Worm (Caenorhabditis elegans) whole organism, early embryonic: ENCODE results near the gene C01G10.4.
"Not testable (repeated sequence)": the region's sequence is repeated elsewhere in the genome, so short reads cannot be mapped to it uniquely, and the experiment has no call there.

Experiments used
- B0310.2 ChIP-seq: sonication (generic microtip); optimal IDR thresholded peaks from 2 replicates; lab custom pipeline; 2016; ENCODE audit warnings: mild to moderate bottlenecking, missing genetic modification characterization, missing compliant biosample characterization
- F13C5.2 ChIP-seq: sonication (generic microtip); optimal IDR thresholded peaks from 2 replicates; lab custom pipeline; 2017; ENCODE audit warnings: mild to moderate bottlenecking, missing genetic modification characterization, inconsistent platforms, missing compliant biosample characterization
- aly-1 ChIP-seq: sonication (generic microtip); optimal IDR thresholded peaks from 2 replicates; lab custom pipeline; 2016; ENCODE audit warnings: missing genetic modification characterization, missing compliant biosample characterization
- ama-1 ChIP-seq: fragments of 150-350 bp; optimal IDR thresholded peaks from 2 replicates; lab custom pipeline; 2014
- ceh-13 ChIP-seq: fragments of 200-800 bp; sonication (Bioruptor generic); optimal IDR thresholded peaks from 2 replicates; lab custom pipeline; 2018; ENCODE audit warnings: mild to moderate bottlenecking, missing genetic modification characterization, missing compliant biosample characterization
- ceh-36 ChIP-seq: sonication (generic microtip); optimal IDR thresholded peaks from 2 replicates; lab custom pipeline; 2016; ENCODE audit warnings: missing genetic modification characterization, inconsistent platforms, missing compliant biosample characterization
- ets-7 ChIP-seq: sonication (generic microtip); optimal IDR thresholded peaks from 2 replicates; lab custom pipeline; 2016; ENCODE audit warnings: missing genotype, missing genetic modification characterization, missing compliant biosample characterization
- flt-1 ChIP-seq: fragments of 200-800 bp; sonication (Bioruptor generic); IDR thresholded peaks from 2 replicates; pipeline ENCODE4 v1.3.6; 2022; ENCODE audit warnings: missing genetic modification characterization, missing compliant biosample characterization
- hmbx-1 ChIP-seq: sonication (generic microtip); optimal IDR thresholded peaks from 2 replicates; lab custom pipeline; 2016; ENCODE audit warnings: mild to moderate bottlenecking, missing genetic modification characterization, missing compliant biosample characterization
- hmg-4 ChIP-seq: fragments of 200-800 bp; sonication (Bioruptor generic); optimal IDR thresholded peaks from 2 replicates; lab custom pipeline; 2018; ENCODE audit warnings: mild to moderate bottlenecking, missing genetic modification characterization, missing compliant biosample characterization
- hnd-1 ChIP-seq: sonication (generic microtip); optimal IDR thresholded peaks from 2 replicates; lab custom pipeline; 2016; ENCODE audit warnings: missing genetic modification characterization, missing compliant biosample characterization
- pes-1 ChIP-seq: fragments of 200-800 bp; sonication (Bioruptor generic); IDR thresholded peaks from 2 replicates; pipeline ENCODE4 v1.3.6; 2022; ENCODE audit warnings: missing genetic modification reagents, missing genetic modification characterization, missing compliant biosample characterization
- scrt-1 ChIP-seq: fragments of 200-800 bp; sonication (Bioruptor generic); IDR thresholded peaks from 2 replicates; pipeline ENCODE4 v1.3.6; 2022; ENCODE audit warnings: missing genetic modification characterization, missing compliant biosample characterization
- sea-1 ChIP-seq: fragments of 200-800 bp; sonication (Bioruptor generic); conservative IDR thresholded peaks from 2 replicates; pipeline ENCODE4 v1.3.6; 2022; ENCODE audit warnings: missing genetic modification characterization, missing compliant biosample characterization
- tbx-11 ChIP-seq: fragments of 200-800 bp; sonication (Bioruptor generic); IDR thresholded peaks from 2 replicates; pipeline ENCODE4 v1.3.6; 2022; ENCODE audit warnings: missing genetic modification characterization, missing compliant biosample characterization
- tbx-37 ChIP-seq: fragments of 200-800 bp; sonication (Bioruptor generic); conservative IDR thresholded peaks from 2 replicates; pipeline ENCODE4 v1.3.6; 2022; ENCODE audit warnings: missing genetic modification reagents, missing genetic modification characterization, missing compliant biosample characterization
- tra-4 ChIP-seq: sonication (generic microtip); optimal IDR thresholded peaks from 2 replicates; lab custom pipeline; 2017; ENCODE audit warnings: missing genetic modification characterization, missing compliant biosample characterization

Gene C01G10.4

DNA sequence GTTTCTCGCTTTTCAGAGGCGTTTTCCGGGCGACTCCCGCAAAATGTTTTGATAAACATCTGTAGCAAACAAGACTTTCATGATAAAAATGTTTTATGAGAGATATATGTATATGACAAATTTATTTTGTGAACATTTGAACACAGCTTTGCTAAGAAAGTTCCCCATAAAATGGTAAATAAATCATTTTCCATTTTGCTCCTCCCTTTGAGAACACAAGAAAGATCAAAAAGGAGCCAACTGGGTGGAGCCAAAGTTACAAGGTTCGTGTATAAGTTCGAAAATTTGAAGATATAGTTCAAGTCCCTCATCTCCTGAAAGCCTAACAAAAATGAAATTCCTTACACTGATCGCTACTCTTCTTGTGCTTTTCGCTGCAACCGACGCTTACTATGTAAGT lies 917 bp downstream of the C01G10.4 start, which contains the start of gene C01G10.17:
TSS of gene C01G10.17 (plus strand) at position 301 of the 400 bp plus-strand sequence.
- TF ChIP-seq B0310.2 (tag; lab: Kevin White, UChicago) (no peak), hmg-4 (no peak), hmbx-1 (no peak), sea-1 (GFP tag; lab: Robert Waterston, UW) (no peak), scrt-1 (GFP tag; lab: Robert Waterston, UW) (no peak), F13C5.2 (tag; lab: Kevin White, UChicago) (no peak), hnd-1 (tag; lab: Kevin White, UChicago) (no peak), ceh-36 (tag; lab: Kevin White, UChicago) (no peak), ceh-13 (GFP tag; lab: Kevin White, UChicago) (no peak), tbx-37 (GFP tag; lab: Robert Waterston, UW) (no peak), tra-4 (tag; lab: Kevin White, UChicago) (no peak), pes-1 (GFP tag; lab: Robert Waterston, UW) (no peak), ama-1 (lab: Kevin White, UChicago) (no peak), flt-1 (no peak), aly-1 (no peak), ets-7 (tag; lab: Kevin White, UChicago) (no peak), tbx-11 (GFP tag; lab: Robert Waterston, UW) (no peak)

- TF ChIP-seq ceh-13 (GFP tag; lab: Kevin White, UChicago) (no peak), tbx-11 (GFP tag; lab: Robert Waterston, UW) (no peak), ets-7 (tag; lab: Kevin White, UChicago) (no peak), hmg-4 (no peak), scrt-1 (GFP tag; lab: Robert Waterston, UW) (no peak), tra-4 (tag; lab: Kevin White, UChicago) (no peak), sea-1 (GFP tag; lab: Robert Waterston, UW) (no peak), F13C5.2 (tag; lab: Kevin White, UChicago) (no peak), ceh-36 (tag; lab: Kevin White, UChicago) (no peak), ama-1 (lab: Kevin White, UChicago) (no peak), aly-1 (no peak)
Observed at ce11 chrV:15092666-15093065, 3.1 kb downstream of the C01G10.4 start, which contains the start of gene txt-12. TSS of gene txt-12 (plus strand) at chrV:15092966.

- no peak for TF ChIP-seq hnd-1 (tag; lab: Kevin White, UChicago)
- no peak for TF ChIP-seq tra-4 (tag; lab: Kevin White, UChicago)
- TF ChIP-seq tbx-11 (GFP tag; lab: Robert Waterston, UW): no peak
- no peak for TF ChIP-seq hmbx-1
- TF ChIP-seq tbx-37 (GFP tag; lab: Robert Waterston, UW): no peak
- TF ChIP-seq scrt-1 (GFP tag; lab: Robert Waterston, UW): no peak
- no peak for TF ChIP-seq ama-1 (lab: Kevin White, UChicago)
- no peak for TF ChIP-seq ets-7 (tag; lab: Kevin White, UChicago)
- no peak for TF ChIP-seq pes-1 (GFP tag; lab: Robert Waterston, UW)
- TF ChIP-seq aly-1: no peak
- TF ChIP-seq flt-1: no peak
- TF ChIP-seq ceh-36 (tag; lab: Kevin White, UChicago): no peak
Observed at ce11 chrV:15094749-15095148, 5.2 kb downstream of the C01G10.4 start, which contains the start of gene srx-78. TSS of gene srx-78 (plus strand) at chrV:15095049.

- TF ChIP-seq ets-7 (tag; lab: Kevin White, UChicago) (no peak), tbx-11 (GFP tag; lab: Robert Waterston, UW) (no peak), pes-1 (GFP tag; lab: Robert Waterston, UW) (no peak), tra-4 (tag; lab: Kevin White, UChicago) (no peak), ama-1 (lab: Kevin White, UChicago) (no peak), scrt-1 (GFP tag; lab: Robert Waterston, UW) (no peak), F13C5.2 (tag; lab: Kevin White, UChicago) (no peak), tbx-37 (GFP tag; lab: Robert Waterston, UW) (no peak), B0310.2 (tag; lab: Kevin White, UChicago) (no peak), ceh-36 (tag; lab: Kevin White, UChicago) (no peak), hmbx-1 (no peak), hnd-1 (tag; lab: Kevin White, UChicago) (no peak), aly-1 (no peak), hmg-4 (no peak), sea-1 (GFP tag; lab: Robert Waterston, UW) (no peak), ceh-13 (GFP tag; lab: Kevin White, UChicago) (no peak), flt-1 (no peak)
Observed at ce11 chrV:15099447-15099846, 9.9 kb downstream of the C01G10.4 start, which contains the start of gene C01G10.1. TSS of gene C01G10.1 (plus strand) at chrV:15099747.

DNA sequence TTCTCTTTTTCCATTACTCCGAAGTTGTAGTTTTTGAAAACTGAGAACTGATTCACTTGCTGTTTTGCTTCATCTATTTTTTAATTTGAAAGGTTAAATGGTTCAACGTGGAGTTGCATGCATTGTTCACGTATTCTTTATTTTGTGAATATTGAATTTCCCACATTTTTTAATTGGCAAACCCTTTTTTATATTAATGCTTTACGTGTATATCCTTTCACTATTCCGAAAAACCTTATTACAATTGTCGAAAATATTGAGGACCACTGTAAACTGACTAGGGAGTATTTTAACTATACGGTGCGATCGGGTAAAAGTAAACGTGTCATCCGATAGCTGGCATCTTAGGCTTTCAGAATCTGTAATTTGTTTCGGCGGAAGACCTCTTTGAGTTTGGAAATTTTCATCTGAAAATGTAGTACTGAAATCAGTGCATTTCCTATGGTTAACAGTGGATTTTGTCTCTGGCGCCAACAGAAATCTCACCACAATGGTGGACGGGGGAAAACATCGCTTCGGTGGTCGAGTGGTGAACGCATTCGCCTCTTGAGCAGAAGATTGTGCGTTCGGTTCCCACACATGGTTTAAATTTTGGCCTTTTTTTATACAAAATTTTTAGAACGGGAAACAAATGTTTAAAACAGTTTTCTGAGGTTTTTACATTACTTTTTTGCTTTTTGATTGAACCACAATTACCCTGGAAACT lies 16.5 kb downstream of the C01G10.4 start, which contains the start of gene C01G10.14:
TSS of gene C01G10.14 (minus strand) at position 51 of the 706 bp plus-strand sequence.
- TF ChIP-seq hmg-4; ama-1 (lab: Kevin White, UChicago); tbx-11 (GFP tag; lab: Robert Waterston, UW): not testable (repeated sequence)

- no peak for TF ChIP-seq hnd-1 (tag; lab: Kevin White, UChicago)
- TF ChIP-seq tbx-11 (GFP tag; lab: Robert Waterston, UW): no peak
- TF ChIP-seq tbx-37 (GFP tag; lab: Robert Waterston, UW): no peak
- no peak for TF ChIP-seq F13C5.2 (tag; lab: Kevin White, UChicago)
- no peak for TF ChIP-seq ceh-13 (GFP tag; lab: Kevin White, UChicago)
Observed at ce11 chrV:15109260-15109659, 19.7 kb downstream of the C01G10.4 start, which contains the start of gene Y75B12A.2. TSS of gene Y75B12A.2 (plus strand) at chrV:15109560.

DNA sequence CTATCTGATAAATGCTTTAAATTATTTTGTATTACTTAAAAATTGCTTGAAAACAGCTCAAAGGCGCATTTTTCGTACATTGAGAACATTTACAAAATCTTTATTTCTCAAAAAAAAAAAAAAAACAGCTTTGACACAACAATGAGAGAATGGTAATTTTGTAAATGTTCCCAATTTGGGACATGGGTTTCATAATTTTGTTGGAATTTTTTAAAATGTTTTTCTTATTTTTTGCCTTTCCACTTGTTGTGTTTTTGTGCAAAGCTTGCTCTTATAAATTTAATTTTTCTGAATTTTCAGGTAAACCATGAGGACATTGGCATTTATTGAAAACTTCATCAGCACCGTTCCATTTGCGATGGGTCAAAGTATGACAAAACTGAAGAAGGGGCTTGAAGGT lies 22.1 kb downstream of the C01G10.4 start, which contains the start of gene T01G5.7:
TSS of gene T01G5.7 (plus strand) at position 301 of the 400 bp plus-strand sequence.
- TF ChIP-seq flt-1 (no peak), pes-1 (GFP tag; lab: Robert Waterston, UW) (no peak), ceh-13 (GFP tag; lab: Kevin White, UChicago) (no peak), ceh-36 (tag; lab: Kevin White, UChicago) (no peak), ets-7 (tag; lab: Kevin White, UChicago) (no peak), aly-1 (no peak), hmg-4 (no peak), F13C5.2 (tag; lab: Kevin White, UChicago) (no peak), tra-4 (tag; lab: Kevin White, UChicago) (no peak), ama-1 (lab: Kevin White, UChicago) (no peak), tbx-37 (GFP tag; lab: Robert Waterston, UW) (no peak), B0310.2 (tag; lab: Kevin White, UChicago) (no peak), sea-1 (GFP tag; lab: Robert Waterston, UW) (no peak), hmbx-1 (no peak), scrt-1 (GFP tag; lab: Robert Waterston, UW) (no peak), hnd-1 (tag; lab: Kevin White, UChicago) (no peak), tbx-11 (GFP tag; lab: Robert Waterston, UW) (no peak)
